Worm (Caenorhabditis elegans) whole organism, mixed stage, embryonic: ENCODE data around the gene F44G4.7.

ENCODE experiments used
- cnd-1 ChIP-seq: fragments of 200-800 bp; sonication (Bioruptor generic); optimal IDR thresholded peaks from 2 replicates; lab custom pipeline; 2018; ENCODE audit warnings: mild to moderate bottlenecking, missing genetic modification characterization, missing compliant biosample characterization
- elt-1 ChIP-seq: sonication (generic microtip); optimal IDR thresholded peaks from 2 replicates; lab custom pipeline; 2017; ENCODE audit warnings: missing genetic modification characterization, mild to moderate bottlenecking, missing compliant biosample characterization, antibody characterized with exemption, moderate library complexity, borderline replicate concordance; ENCODE audit not compliant: insufficient read depth
- elt-3 ChIP-seq: fragments of 150-350 bp; optimal IDR thresholded peaks from 2 replicates; lab custom pipeline; 2014; ENCODE audit warnings: missing biosample characterization, missing genetic modification characterization
- mab-5 ChIP-seq: fragments of 150-350 bp; optimal IDR thresholded peaks from 2 replicates; lab custom pipeline; 2014; ENCODE audit warnings: missing biosample characterization, missing genetic modification characterization
- mls-2 ChIP-seq: sonication (generic microtip); optimal IDR thresholded peaks from 2 replicates; lab custom pipeline; 2016; ENCODE audit warnings: mild to moderate bottlenecking, missing genetic modification characterization, moderate library complexity, missing compliant biosample characterization
- nhr-12 ChIP-seq: fragments of 150-350 bp; optimal IDR thresholded peaks from 2 replicates; lab custom pipeline; 2014; ENCODE audit warnings: missing biosample characterization, missing genetic modification characterization
- nhr-28 ChIP-seq: fragments of 150-350 bp; optimal IDR thresholded peaks from 2 replicates; lab custom pipeline; 2014; ENCODE audit warnings: missing biosample characterization, missing genetic modification characterization
- pha-4 ChIP-seq: fragments of 150-350 bp; optimal IDR thresholded peaks from 2 replicates; lab custom pipeline; 2018; ENCODE audit warnings: missing biosample characterization, missing genetic modification reagents, missing genetic modification characterization
- unc-62 ChIP-seq: fragments of 150-350 bp; optimal IDR thresholded peaks from 2 replicates; lab custom pipeline; 2014; ENCODE audit warnings: missing biosample characterization, missing genetic modification reagents, missing genetic modification characterization
- ztf-11 ChIP-seq: fragments of 150-350 bp; optimal IDR thresholded peaks from 2 replicates; lab custom pipeline; 2014; ENCODE audit warnings: missing biosample characterization, missing genetic modification characterization

- TF ChIP-seq mls-2 (tag; lab: Kevin White, UChicago) (no peak), ztf-11 (no peak), elt-1 (tag; lab: Kevin White, UChicago) (no peak), nhr-12 (tag; lab: Kevin White, UChicago) (no peak), cnd-1 (tag; lab: Kevin White, UChicago) (no peak), pha-4 (tag; lab: Kevin White, UChicago) (no peak), nhr-28 (no peak), unc-62 (no peak), mab-5 (tag; lab: Kevin White, UChicago) (no peak), elt-3 (tag; lab: Kevin White, UChicago) (no peak)
These were observed 48.6 kb upstream of the F44G4.7 start, which contains the start of gene T24B8.7 for ce11 chrII:9053564-9053963.
